Worm (Caenorhabditis elegans) whole organism, L1 larva: ENCODE measurements around the gene hum-6.

Experiments
- C16A3.4 ChIP-seq: fragments of 150-350 bp; optimal IDR thresholded peaks from 2 replicates; lab custom pipeline; 2014; ENCODE audit warnings: missing biosample characterization, missing genetic modification characterization
- aly-2 ChIP-seq: fragments of 150-350 bp; optimal IDR thresholded peaks from 2 replicates; lab custom pipeline; 2014; ENCODE audit warnings: missing biosample characterization, missing genetic modification characterization
- dpl-1 ChIP-seq, 3 experiments: fragments of 150-350 bp in 2 of 3; sonication (generic microtip) in 1 of 3; optimal IDR thresholded peaks; 2 replicates each; lab custom pipeline; 2014 to 2017; ENCODE audit warnings: missing biosample characterization in 3 of 3, missing genetic modification characterization in 3 of 3, missing genetic modification reagents in 3 of 3
- jun-1 ChIP-seq: fragments of 150-350 bp; optimal IDR thresholded peaks from 2 replicates; lab custom pipeline; 2014; ENCODE audit warnings: missing biosample characterization, missing genetic modification reagents, missing genetic modification characterization
- lsy-2 ChIP-seq, 2 experiments: fragments of 150-350 bp; optimal IDR thresholded peaks; 2 replicates each; lab custom pipeline; 2014; ENCODE audit warnings: missing biosample characterization in 2 of 2, missing genetic modification characterization in 2 of 2
- mdl-1 ChIP-seq, 2 experiments: fragments of 150-350 bp; optimal IDR thresholded peaks; 2 replicates each; lab custom pipeline; 2014 to 2017; ENCODE audit warnings: missing biosample characterization in 2 of 2, missing genetic modification characterization in 2 of 2, inconsistent platforms in 1 of 2
- nhr-12 ChIP-seq: sonication (generic microtip); optimal IDR thresholded peaks from 2 replicates; lab custom pipeline; 2017; ENCODE audit warnings: missing biosample characterization, missing genetic modification characterization
- nhr-76 ChIP-seq: sonication (generic microtip); optimal IDR thresholded peaks from 2 replicates; lab custom pipeline; 2017; ENCODE audit warnings: missing biosample characterization, missing genetic modification characterization
- nhr-77 ChIP-seq: fragments of 150-350 bp; optimal IDR thresholded peaks from 2 replicates; lab custom pipeline; 2014; ENCODE audit warnings: missing biosample characterization, missing genetic modification characterization
- pqm-1 ChIP-seq: sonication (generic microtip); optimal IDR thresholded peaks from 3 replicates; lab custom pipeline; 2017; ENCODE audit warnings: missing biosample characterization, missing genetic modification characterization
- vab-15 ChIP-seq: sonication (generic microtip); optimal IDR thresholded peaks from 2 replicates; lab custom pipeline; 2017; ENCODE audit warnings: missing genotype, mild to moderate bottlenecking, missing genetic modification characterization, missing compliant biosample characterization
- ztf-11 ChIP-seq, 2 experiments: sonication (generic microtip); optimal IDR thresholded peaks; 2 replicates each; lab custom pipeline; 2016 to 2017; ENCODE audit warnings: missing genetic modification characterization in 2 of 2, missing biosample characterization in 1 of 2, missing compliant biosample characterization in 1 of 2

ce11 chrX:2261003-2261402 lies 41.9 kb upstream of the hum-6 start, which contains the start of gene AH9.3:
- TF ChIP-seq aly-2 (tag; lab: Kevin White, UChicago) (no peak), mdl-1 (tag; optimal IDR thresholded peaks at IDR 0.05; lab: Kevin White, UChicago) (no peak), lsy-2 (tag; optimal IDR thresholded peaks at IDR 0.05; lab: Kevin White, UChicago) (no peak), pqm-1 (tag; lab: Kevin White, UChicago) (no peak), C16A3.4 (tag; lab: Kevin White, UChicago) (no peak), nhr-76 (tag; lab: Kevin White, UChicago) (no peak), nhr-12 (tag; lab: Kevin White, UChicago) (no peak), nhr-77 (tag; lab: Kevin White, UChicago) (no peak), dpl-1 (GFP tag; optimal IDR thresholded peaks at IDR 0.05; lab: Kevin White, UChicago) (no peak), ztf-11 (tag; optimal IDR thresholded peaks at IDR 0.05; lab: Kevin White, UChicago) (no peak), vab-15 (no peak), jun-1 (tag; lab: Kevin White, UChicago) (no peak)
